Worm (Caenorhabditis elegans) whole organism, L4/young adult: Measurements from ENCODE around the gene T04B2.7.

Source experiments
- W03F9.2 ChIP-seq: fragments of 150-350 bp; optimal IDR thresholded peaks from 2 replicates; lab custom pipeline; 2014; ENCODE audit warnings: missing biosample characterization, missing genetic modification characterization
- dao-5 ChIP-seq: sonication (generic microtip); optimal IDR thresholded peaks from 2 replicates; lab custom pipeline; 2016; ENCODE audit warnings: missing genotype, missing genetic modification characterization, moderate library complexity, missing compliant biosample characterization
- him-1 ChIP-seq: sonication (generic microtip); optimal IDR thresholded peaks from 2 replicates; lab custom pipeline; 2016; ENCODE audit warnings: missing genotype, missing genetic modification reagents, missing genetic modification characterization, missing compliant biosample characterization

DNA sequence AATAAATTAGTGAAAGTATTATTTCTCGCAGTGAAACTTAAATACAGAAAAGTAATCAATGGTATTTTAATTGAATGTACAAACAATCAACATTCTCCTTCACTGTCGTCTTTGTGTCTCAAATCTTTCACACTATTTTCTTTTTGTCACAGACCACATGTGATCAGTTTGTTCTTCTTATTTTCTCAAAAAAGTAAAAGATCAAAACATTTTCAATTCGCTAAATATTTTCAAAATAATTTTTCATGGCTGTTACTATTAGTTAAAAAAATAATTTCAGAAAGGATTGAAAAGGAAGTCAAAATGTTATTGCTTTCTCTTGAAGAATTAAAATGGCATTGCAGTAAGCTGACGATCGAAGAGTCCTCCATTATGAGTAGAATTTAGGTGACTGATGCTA is 15.2 kb downstream of the T04B2.7 start, which contains the start of gene dhs-31:
- no peak for TF ChIP-seq him-1 (tag; lab: Kevin White, UChicago)
- TF ChIP-seq dao-5 (tag; lab: Kevin White, UChicago) = no peak
- TF ChIP-seq W03F9.2 (tag; lab: Kevin White, UChicago) = no peak
